Fruit fly (Drosophila melanogaster): Measurements from ENCODE around the gene CG33493.

CG33493 gene

DNA sequence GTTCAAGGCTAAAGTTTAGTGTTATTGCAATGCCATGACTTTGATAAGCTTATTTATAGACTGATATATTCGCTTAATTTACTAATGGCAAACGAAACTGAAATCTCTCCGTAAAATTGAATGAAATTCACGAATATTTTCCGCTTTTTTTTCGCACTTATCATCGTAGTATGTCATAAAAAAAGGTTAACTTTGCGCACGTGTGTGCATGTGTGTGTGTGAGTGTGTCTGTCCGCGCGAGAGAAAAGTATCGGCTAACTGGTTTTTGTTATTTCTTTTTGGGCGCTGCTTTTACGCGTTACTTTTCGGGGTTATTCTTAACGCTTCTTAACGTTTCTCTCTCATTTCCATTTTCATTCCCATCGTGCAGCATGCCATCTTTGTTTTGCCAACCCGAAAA is 15.2 kb downstream of the CG33493 start (continued):
- TF ChIP-seq Meics (GFP tag; optimal IDR thresholded peaks at IDR 0.05) (no peak), CG13894 (tag; optimal IDR thresholded peaks at IDR 0.05) (peak; percentile 4), Elba2 (GFP tag; optimal IDR thresholded peaks at IDR 0.05) (no peak), CG9437 (GFP tag; optimal IDR thresholded peaks at IDR 0.05) (no peak), pros (GFP tag; optimal IDR thresholded peaks at IDR 0.05) (no peak), hbn (GFP tag; IDR thresholded peaks at IDR 0.05; ENCODE audit: partially characterized antibody) (no peak), Deaf1 (tag; optimal IDR thresholded peaks at IDR 0.05) (no peak), NfI (GFP tag; optimal IDR thresholded peaks at IDR 0.05) (no peak), sima (GFP tag; optimal IDR thresholded peaks at IDR 0.05) (no peak), CG15011 (GFP tag; optimal IDR thresholded peaks at IDR 0.05) (no peak), psq (GFP tag; optimal IDR thresholded peaks at IDR 0.05) (peak; percentile 9), CG3281 (GFP tag; optimal IDR thresholded peaks at IDR 0.05) (no peak), z (GFP tag; IDR thresholded peaks at IDR 0.05) (no peak), CG1529 (GFP tag; optimal IDR thresholded peaks at IDR 0.05) (no peak), CG11696 (GFP tag; IDR thresholded peaks at IDR 0.05) (no peak), MTF-1 (GFP tag; optimal IDR thresholded peaks at IDR 0.05; ENCODE audit: borderline replicate concordance) (no peak), CG17361 (GFP tag; IDR thresholded peaks at IDR 0.05) (no peak), CG12769 (tag; optimal IDR thresholded peaks at IDR 0.05) (peak; percentile 33), Adf1 (GFP tag; IDR thresholded peaks at IDR 0.05) (no peak), sr (GFP tag; IDR thresholded peaks at IDR 0.05) (no peak), NFAT (GFP tag; IDR thresholded peaks at IDR 0.05) (no peak), CG8089 (GFP tag; optimal IDR thresholded peaks at IDR 0.05) (no peak), sug (tag; optimal IDR thresholded peaks at IDR 0.05) (no peak), chm (GFP tag; IDR thresholded peaks at IDR 0.05) (no peak), Myb (GFP tag; optimal IDR thresholded peaks at IDR 0.05) (no peak), Xrp1 (GFP tag; IDR thresholded peaks at IDR 0.05) (no peak), Poxn (GFP tag; IDR thresholded peaks at IDR 0.05) (no peak), Dbx (GFP tag; IDR thresholded peaks at IDR 0.05) (no peak), fu2 (GFP tag; optimal IDR thresholded peaks at IDR 0.05) (no peak), cwo (GFP tag; optimal IDR thresholded peaks at IDR 0.05) (peak; percentile 42), her (GFP tag; optimal IDR thresholded peaks at IDR 0.05) (no peak), Bteb2 (GFP tag; optimal IDR thresholded peaks at IDR 0.05) (no peak), BtbVII (GFP tag; optimal IDR thresholded peaks at IDR 0.05) (no peak), repo (GFP tag; optimal IDR thresholded peaks at IDR 0.05) (no peak), cg (GFP tag; optimal IDR thresholded peaks at IDR 0.05) (peak; percentile 54), CG18011 (GFP tag; optimal IDR thresholded peaks at IDR 0.05) (no peak), CG30020 (tag; optimal IDR thresholded peaks at IDR 0.05) (no peak), Trl (optimal IDR thresholded peaks at IDR 0.05) (peak in 1 of 2 experiments; percentile 4), Trl (GFP tag; optimal IDR thresholded peaks at IDR 0.05) (no peak), Vsx1 (GFP tag; optimal IDR thresholded peaks at IDR 0.05) (no peak), CG1602 (GFP tag; optimal IDR thresholded peaks at IDR 0.05) (no peak), Sox102F (GFP tag; optimal IDR thresholded peaks at IDR 0.05) (no peak), dm (GFP tag; optimal IDR thresholded peaks at IDR 0.05) (no peak), CG3847 (GFP tag; IDR thresholded peaks at IDR 0.05) (no peak), pb (GFP tag; optimal IDR thresholded peaks at IDR 0.05) (no peak), CG18619 (GFP tag; optimal IDR thresholded peaks at IDR 0.05) (no peak), CG5953 (GFP tag; IDR thresholded peaks at IDR 0.05) (no peak), nmo (GFP tag; optimal IDR thresholded peaks at IDR 0.05) (no peak), Atf-2 (GFP tag; optimal IDR thresholded peaks at IDR 0.05) (no peak), eyg (GFP tag; optimal IDR thresholded peaks at IDR 0.05) (no peak), pum (GFP tag; optimal IDR thresholded peaks at IDR 0.05) (no peak), CG33557 (GFP tag; optimal IDR thresholded peaks at IDR 0.05) (no peak), CG7372 (GFP tag; IDR thresholded peaks at IDR 0.05) (no peak)

All from whole organism, embryonic.